Worm (Caenorhabditis elegans) whole organism, late embryonic: ENCODE measurements around the gene ptr-6.

Experiments
- C08G9.2 ChIP-seq: sonication (generic microtip); optimal IDR thresholded peaks from 2 replicates; lab custom pipeline; 2016; ENCODE audit warnings: mild to moderate bottlenecking, missing genetic modification characterization, moderate library complexity, missing compliant biosample characterization
- C38D4.7 ChIP-seq: fragments of 200-800 bp; sonication (Bioruptor generic); optimal IDR thresholded peaks from 2 replicates; lab custom pipeline; 2018; ENCODE audit warnings: mild to moderate bottlenecking, missing genetic modification characterization, moderate library complexity, missing compliant biosample characterization
- K02D7.2 ChIP-seq: sonication (generic microtip); optimal IDR thresholded peaks from 2 replicates; lab custom pipeline; 2017; ENCODE audit warnings: mild to moderate bottlenecking, missing genetic modification characterization, missing compliant biosample characterization
- T23F11.4 ChIP-seq: fragments of 200-800 bp; sonication (Bioruptor generic); optimal IDR thresholded peaks from 2 replicates; lab custom pipeline; 2018; ENCODE audit warnings: mild to moderate bottlenecking, missing genetic modification characterization, missing compliant biosample characterization
- Y22D7AL.16 ChIP-seq: sonication (generic microtip); optimal IDR thresholded peaks from 2 replicates; lab custom pipeline; 2016; ENCODE audit warnings: missing genetic modification characterization, missing compliant biosample characterization
- ceh-18 ChIP-seq: sonication (generic microtip); optimal IDR thresholded peaks from 2 replicates; lab custom pipeline; 2016; ENCODE audit warnings: missing genetic modification characterization, missing compliant biosample characterization
- ceh-45 ChIP-seq: fragments of 200-800 bp; sonication (Bioruptor generic); IDR thresholded peaks from 2 replicates; pipeline ENCODE4 v1.3.6; 2022; ENCODE audit warnings: missing genetic modification reagents, missing genetic modification characterization, missing compliant biosample characterization
- ceh-48 ChIP-seq: sonication (generic microtip); optimal IDR thresholded peaks from 2 replicates; lab custom pipeline; 2016; ENCODE audit warnings: missing genetic modification characterization, inconsistent platforms, missing compliant biosample characterization
- ceh-6 ChIP-seq: fragments of 200-800 bp; sonication (Bioruptor generic); optimal IDR thresholded peaks from 2 replicates; lab custom pipeline; 2018; ENCODE audit warnings: mild to moderate bottlenecking, missing genetic modification characterization, missing compliant biosample characterization
- che-1 ChIP-seq: sonication (generic microtip); optimal IDR thresholded peaks from 2 replicates; lab custom pipeline; 2016; ENCODE audit warnings: mild to moderate bottlenecking, missing genetic modification characterization, missing compliant biosample characterization
- dve-1 ChIP-seq: sonication (generic microtip); optimal IDR thresholded peaks from 2 replicates; lab custom pipeline; 2017; ENCODE audit warnings: antibody characterized with exemption, mild to moderate bottlenecking, missing genetic modification characterization, missing compliant biosample characterization
- elt-2 ChIP-seq: sonication (generic microtip); optimal IDR thresholded peaks from 2 replicates; lab custom pipeline; 2016; ENCODE audit warnings: missing genetic modification reagents, missing genetic modification characterization, missing compliant biosample characterization
- eyg-1 ChIP-seq: sonication (generic microtip); optimal IDR thresholded peaks from 2 replicates; lab custom pipeline; 2016; ENCODE audit warnings: missing genotype, missing genetic modification characterization, missing compliant biosample characterization
- fkh-10 ChIP-seq: fragments of 150-350 bp; optimal IDR thresholded peaks from 2 replicates; lab custom pipeline; 2014; ENCODE audit warnings: missing biosample characterization, missing genetic modification reagents, missing genetic modification characterization
- fkh-6 ChIP-seq: sonication (generic microtip); optimal IDR thresholded peaks from 2 replicates; lab custom pipeline; 2016; ENCODE audit warnings: missing genetic modification characterization, missing compliant biosample characterization
- hlh-13 ChIP-seq: fragments of 200-800 bp; sonication (Bioruptor generic); optimal IDR thresholded peaks from 2 replicates; lab custom pipeline; 2018; ENCODE audit warnings: mild to moderate bottlenecking, missing genetic modification characterization, missing compliant biosample characterization
- hlh-30 ChIP-seq: sonication (generic microtip); optimal IDR thresholded peaks from 2 replicates; lab custom pipeline; 2017; ENCODE audit warnings: antibody characterized with exemption, missing genetic modification characterization, missing compliant biosample characterization; ENCODE audit not compliant: insufficient read depth
- hlh-8 ChIP-seq: sonication (generic microtip); optimal IDR thresholded peaks from 2 replicates; lab custom pipeline; 2016; ENCODE audit warnings: missing genotype, missing genetic modification characterization, missing compliant biosample characterization
- lin-11 ChIP-seq: fragments of 200-800 bp; sonication (Bioruptor generic); optimal IDR thresholded peaks from 2 replicates; lab custom pipeline; 2018; ENCODE audit warnings: mild to moderate bottlenecking, missing genetic modification characterization, missing compliant biosample characterization
- madf-2 ChIP-seq: sonication (generic microtip); optimal IDR thresholded peaks from 2 replicates; lab custom pipeline; 2017; ENCODE audit warnings: missing genetic modification characterization, missing compliant biosample characterization
- nfya-1 ChIP-seq: sonication (generic microtip); optimal IDR thresholded peaks from 2 replicates; lab custom pipeline; 2017; ENCODE audit warnings: missing genetic modification characterization, mild to moderate bottlenecking, missing compliant biosample characterization, antibody characterized with exemption, moderate library complexity
- pax-1 ChIP-seq: fragments of 150-350 bp; optimal IDR thresholded peaks from 2 replicates; lab custom pipeline; 2014; ENCODE audit warnings: missing biosample characterization, missing genetic modification characterization
- pqm-1 ChIP-seq: sonication (generic microtip); optimal IDR thresholded peaks from 2 replicates; lab custom pipeline; 2016; ENCODE audit warnings: missing genetic modification characterization, missing compliant biosample characterization
- sdc-2 ChIP-seq: sonication (generic microtip); optimal IDR thresholded peaks from 2 replicates; lab custom pipeline; 2016; ENCODE audit warnings: missing genotype, missing genetic modification characterization, missing compliant biosample characterization
- sox-4 ChIP-seq: sonication (generic microtip); optimal IDR thresholded peaks from 2 replicates; lab custom pipeline; 2017; ENCODE audit warnings: mild to moderate bottlenecking, missing genetic modification characterization, inconsistent platforms, missing compliant biosample characterization
- syd-9 ChIP-seq: sonication (generic microtip); optimal IDR thresholded peaks from 2 replicates; lab custom pipeline; 2016; ENCODE audit warnings: mild to moderate bottlenecking, missing genetic modification characterization, moderate library complexity, missing compliant biosample characterization
- tbx-7 ChIP-seq: sonication (generic microtip); optimal IDR thresholded peaks from 2 replicates; lab custom pipeline; 2016; ENCODE audit warnings: missing genotype, missing genetic modification characterization, missing compliant biosample characterization
- unc-3 ChIP-seq, 2 experiments: fragments of 200-800 bp in 1 of 2; sonication (Bioruptor generic) in 1 of 2; sonication (generic microtip) in 1 of 2; conservative IDR thresholded peaks in 1 of 2; optimal IDR thresholded peaks in 1 of 2; 2 replicates each; pipeline versions ENCODE4 v1.3.6 to Lab custom; 2016 to 2022; ENCODE audit warnings: missing compliant biosample characterization in 2 of 2, missing genetic modification characterization in 2 of 2, missing genetic modification reagents in 1 of 2
- unc-42 ChIP-seq: sonication (generic microtip); optimal IDR thresholded peaks from 2 replicates; lab custom pipeline; 2016; ENCODE audit warnings: missing genotype, missing genetic modification characterization, missing compliant biosample characterization
- unc-55 ChIP-seq: sonication (generic microtip); optimal IDR thresholded peaks from 2 replicates; lab custom pipeline; 2017; ENCODE audit warnings: missing biosample characterization, missing genetic modification reagents, missing genetic modification characterization
- zip-5 ChIP-seq: sonication (generic microtip); optimal IDR thresholded peaks from 2 replicates; lab custom pipeline; 2016; ENCODE audit warnings: missing genetic modification characterization, missing compliant biosample characterization
- ztf-16 ChIP-seq: sonication (generic microtip); optimal IDR thresholded peaks from 2 replicates; lab custom pipeline; 2017; ENCODE audit warnings: missing genetic modification characterization, missing compliant biosample characterization

The ptr-6 gene

ce11 chrII:5205286-5205685 lies 41.4 kb downstream of the ptr-6 start:
- TF ChIP-seq tbx-7 (no peak), elt-2 (tag; lab: Kevin White, UChicago) (peak; percentile 6)

- TF ChIP-seq Y22D7AL.16 (tag; lab: Kevin White, UChicago) (no peak), elt-2 (tag; lab: Kevin White, UChicago) (peak; percentile 84)
Measured at ce11 chrII:5202930-5203329, 43.7 kb downstream of the ptr-6 start, which contains the start of gene ampd-1. ampd-1 (plus strand) TSS chrII:5203322.

ce11 chrII:5201922-5202562 lies 44.6 kb downstream of the ptr-6 start:
- TF ChIP-seq dve-1 (tag; lab: Kevin White, UChicago), result peak; percentile 40
- peak; percentile 96 for TF ChIP-seq elt-2 (tag; lab: Kevin White, UChicago)
- TF ChIP-seq pqm-1 (tag; lab: Kevin White, UChicago), result peak; percentile 66
- no peak for TF ChIP-seq zip-5 (tag; lab: Kevin White, UChicago)
- no peak for TF ChIP-seq unc-3 (GFP tag; conservative IDR thresholded peaks at IDR 0.05; lab: Robert Waterston, UW)
- TF ChIP-seq unc-3 (tag; optimal IDR thresholded peaks at IDR 0.05; lab: Kevin White, UChicago), result no peak
- no peak for TF ChIP-seq sox-4 (tag; lab: Kevin White, UChicago)
- no peak for TF ChIP-seq K02D7.2 (tag; lab: Kevin White, UChicago)

ce11 chrII:5200987-5201582 lies 45.6 kb downstream of the ptr-6 start:
- TF ChIP-seq unc-55 (GFP tag; lab: Kevin White, UChicago), result peak; percentile 59
- no peak for TF ChIP-seq fkh-6 (tag; lab: Kevin White, UChicago)
- TF ChIP-seq unc-42 (tag; lab: Kevin White, UChicago), result peak; percentile 10
- TF ChIP-seq hlh-30, result peak; percentile 61
- TF ChIP-seq nfya-1 (tag; lab: Kevin White, UChicago), result peak; percentile 7
- TF ChIP-seq ceh-18 (tag; lab: Kevin White, UChicago), result peak; percentile 31

- TF ChIP-seq eyg-1, result no peak
- no peak for TF ChIP-seq pax-1
- no peak for TF ChIP-seq sdc-2 (tag; lab: Kevin White, UChicago)
- no peak for TF ChIP-seq sox-4 (tag; lab: Kevin White, UChicago)
- TF ChIP-seq Y22D7AL.16 (tag; lab: Kevin White, UChicago), result no peak
- no peak for TF ChIP-seq hlh-13
Measured at ce11 chrII:5199497-5199896, 47.1 kb downstream of the ptr-6 start, which contains the start of gene msp-50. msp-50 (plus strand) TSS chrII:5199797.

- no peak for TF ChIP-seq C38D4.7 (GFP tag; lab: Kevin White, UChicago)
- TF ChIP-seq ceh-48 (tag; lab: Kevin White, UChicago), result no peak
- no peak for TF ChIP-seq ceh-6 (GFP tag; lab: Kevin White, UChicago)
- no peak for TF ChIP-seq ceh-45 (GFP tag; lab: Robert Waterston, UW)
- TF ChIP-seq T23F11.4 (GFP tag; lab: Kevin White, UChicago), result no peak
- TF ChIP-seq lin-11 (tag; lab: Kevin White, UChicago), result no peak
- TF ChIP-seq madf-2, result no peak
- TF ChIP-seq hlh-8 (tag; lab: Kevin White, UChicago), result no peak
- no peak for TF ChIP-seq eyg-1
- no peak for TF ChIP-seq che-1
- no peak for TF ChIP-seq C08G9.2 (tag; lab: Kevin White, UChicago)
- TF ChIP-seq syd-9 (tag; lab: Kevin White, UChicago), result no peak
- no peak for TF ChIP-seq ztf-16
- no peak for TF ChIP-seq Y22D7AL.16 (tag; lab: Kevin White, UChicago)
- TF ChIP-seq fkh-10 (GFP tag; lab: Kevin White, UChicago), result no peak
- no peak for TF ChIP-seq nfya-1 (tag; lab: Kevin White, UChicago)
Measured at ce11 chrII:5195504-5195903, 51.1 kb downstream of the ptr-6 start, which contains the start of gene C34F11.5. C34F11.5 (plus strand) TSS chrII:5195804.
